Fruit fly (Drosophila melanogaster) whole organism, adult: ENCODE results near the gene crim.

Experiments used
- CG11617 ChIP-seq: fragments of 200-800 bp; sonication (Bioruptor generic); optimal IDR thresholded peaks from 2 replicates; lab custom pipeline; 2017; ENCODE audit warnings: mild to moderate bottlenecking, missing biosample characterization, missing genetic modification reagents, missing genetic modification characterization
- CG12768 ChIP-seq: fragments of 200-800 bp; sonication (Bioruptor generic); optimal IDR thresholded peaks from 2 replicates; lab custom pipeline; 2017; ENCODE audit warnings: missing biosample characterization, missing genetic modification characterization, mild to moderate bottlenecking, moderate library complexity, missing genetic modification reagents
- CG1620 ChIP-seq: fragments of 200-800 bp; sonication (Bioruptor generic); optimal IDR thresholded peaks from 2 replicates; lab custom pipeline; 2016; ENCODE audit warnings: missing biosample characterization, missing genetic modification characterization
- CG33017 ChIP-seq: fragments of 200-800 bp; sonication (Bioruptor generic); optimal IDR thresholded peaks from 2 replicates; lab custom pipeline; 2018; ENCODE audit warnings: missing biosample characterization, mild to moderate bottlenecking, missing genetic modification characterization, moderate library complexity
- CG7101 ChIP-seq: fragments of 200-800 bp; sonication (Bioruptor generic); optimal IDR thresholded peaks from 2 replicates; lab custom pipeline; 2018; ENCODE audit warnings: missing biosample characterization, mild to moderate bottlenecking, missing genetic modification characterization, moderate library complexity
- Crg-1 ChIP-seq: fragments of 200-800 bp; sonication (Bioruptor generic); optimal IDR thresholded peaks from 2 replicates; lab custom pipeline; 2016; ENCODE audit warnings: missing biosample characterization, missing genetic modification characterization
- Hr96 ChIP-seq: fragments of 200-800 bp; sonication (Bioruptor generic); optimal IDR thresholded peaks from 2 replicates; lab custom pipeline; 2016; ENCODE audit warnings: missing biosample characterization, missing genetic modification characterization
- Mnt ChIP-seq: fragments of 200-800 bp; sonication (Bioruptor generic); optimal IDR thresholded peaks from 2 replicates; lab custom pipeline; 2016; ENCODE audit warnings: missing biosample characterization, mild to moderate bottlenecking, missing genetic modification characterization
- cic ChIP-seq: fragments of 200-800 bp; sonication (Bioruptor generic); optimal IDR thresholded peaks from 2 replicates; lab custom pipeline; 2017; ENCODE audit warnings: missing biosample characterization, mild to moderate bottlenecking, missing genetic modification characterization, moderate library complexity
- cnc ChIP-seq, 2 experiments: fragments of >200 bp; optimal IDR thresholded peaks; 2 replicates each; lab custom pipeline; 2017
- kay ChIP-seq: fragments of 200-800 bp; sonication (Bioruptor generic); peaks from one replicate; lab custom pipeline; 2016; ENCODE audit warnings: missing biosample characterization, missing genetic modification characterization, borderline replicate concordance
- ovo ChIP-seq: fragments of 200-800 bp; sonication (Bioruptor generic); optimal IDR thresholded peaks from 2 replicates; lab custom pipeline; 2016; ENCODE audit warnings: missing biosample characterization, missing genetic modification characterization
- pad ChIP-seq: fragments of 200-800 bp; sonication (Bioruptor generic); optimal IDR thresholded peaks from 3 replicates; lab custom pipeline; 2017; ENCODE audit warnings: missing biosample characterization, missing genetic modification characterization, mild to moderate bottlenecking, moderate library complexity, missing genetic modification reagents
- toe ChIP-seq: fragments of 200-800 bp; sonication (Bioruptor generic); optimal IDR thresholded peaks from 2 replicates; lab custom pipeline; 2016; ENCODE audit warnings: missing biosample characterization, missing genetic modification characterization

DNA sequence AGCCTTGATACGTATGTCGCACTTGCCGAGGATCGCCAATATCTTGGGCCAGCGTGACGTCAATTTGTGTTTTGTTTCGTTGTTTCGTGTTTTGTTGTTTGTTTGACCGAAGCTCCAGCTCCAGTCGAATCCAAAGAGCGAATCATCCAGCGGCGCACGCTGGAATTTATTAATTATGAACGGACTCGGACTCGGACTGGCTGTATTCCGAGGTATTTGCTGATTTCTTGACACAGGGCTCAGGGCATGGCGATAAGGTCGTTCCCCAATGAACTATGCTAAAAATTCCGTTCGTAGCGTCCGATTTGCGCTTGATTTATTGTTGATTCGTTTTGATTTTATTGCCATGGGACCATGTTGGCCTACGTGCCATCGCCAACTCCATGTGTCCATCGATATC, 5.7 kb upstream of the crim start:
- TF ChIP-seq CG1620 (GFP tag; lab: Kevin White, UChicago) (no peak), cnc (optimal IDR thresholded peaks at IDR 0.05; lab: Kevin White, UChicago) (no peak), CG33017 (tag; lab: Kevin White, UChicago) (no peak), CG7101 (tag; lab: Kevin White, UChicago) (no peak), CG12768 (no peak), toe (GFP tag; lab: Kevin White, UChicago) (no peak), ovo (GFP tag; lab: Kevin White, UChicago) (no peak), kay (no peak), Mnt (GFP tag; lab: Kevin White, UChicago) (no peak), cic (GFP tag; lab: Kevin White, UChicago) (no peak), Crg-1 (no peak), CG11617 (no peak), pad (no peak), Hr96 (GFP tag; lab: Kevin White, UChicago) (no peak)
